Worm (Caenorhabditis elegans) whole organism, late embryonic: Measurements from ENCODE around the gene fbxa-37.

Source experiments
- C38D4.7 ChIP-seq: fragments of 200-800 bp; sonication (Bioruptor generic); optimal IDR thresholded peaks from 2 replicates; lab custom pipeline; 2018; ENCODE audit warnings: mild to moderate bottlenecking, missing genetic modification characterization, moderate library complexity, missing compliant biosample characterization
- ceh-18 ChIP-seq: sonication (generic microtip); optimal IDR thresholded peaks from 2 replicates; lab custom pipeline; 2016; ENCODE audit warnings: missing genetic modification characterization, missing compliant biosample characterization
- nhr-232 ChIP-seq: sonication (generic microtip); optimal IDR thresholded peaks from 2 replicates; lab custom pipeline; 2016; ENCODE audit warnings: missing genetic modification characterization, missing compliant biosample characterization
- pha-4 ChIP-seq: fragments of 150-350 bp; optimal IDR thresholded peaks from 2 replicates; lab custom pipeline; 2018; ENCODE audit warnings: missing biosample characterization, missing genetic modification reagents, missing genetic modification characterization
- pqm-1 ChIP-seq: sonication (generic microtip); optimal IDR thresholded peaks from 2 replicates; lab custom pipeline; 2016; ENCODE audit warnings: missing genetic modification characterization, missing compliant biosample characterization
- ref-2 ChIP-seq: sonication (generic microtip); optimal IDR thresholded peaks from 2 replicates; lab custom pipeline; 2016; ENCODE audit warnings: missing genetic modification characterization, missing compliant biosample characterization
- unc-3 ChIP-seq, 2 experiments: fragments of 200-800 bp in 1 of 2; sonication (Bioruptor generic) in 1 of 2; sonication (generic microtip) in 1 of 2; conservative IDR thresholded peaks in 1 of 2; optimal IDR thresholded peaks in 1 of 2; 2 replicates each; pipeline versions ENCODE4 v1.3.6 to Lab custom; 2016 to 2022; ENCODE audit warnings: missing compliant biosample characterization in 2 of 2, missing genetic modification characterization in 2 of 2, missing genetic modification reagents in 1 of 2
- unc-86 ChIP-seq: sonication (generic microtip); optimal IDR thresholded peaks from 2 replicates; lab custom pipeline; 2016; ENCODE audit warnings: missing genetic modification characterization, missing compliant biosample characterization

ce11 chrIII:1314283-1314682, 29.5 kb downstream of the fbxa-37 start:
- TF ChIP-seq C38D4.7 (no peak), ref-2 (tag; lab: Kevin White, UChicago) (no peak), pha-4 (tag; lab: Kevin White, UChicago) (no peak), ceh-18 (no peak), unc-3 (GFP tag; conservative IDR thresholded peaks at IDR 0.05; lab: Robert Waterston, UW) (no peak), unc-3 (tag; optimal IDR thresholded peaks at IDR 0.05; lab: Kevin White, UChicago) (no peak), pqm-1 (tag; lab: Kevin White, UChicago) (no peak), nhr-232 (tag; lab: Kevin White, UChicago) (no peak), unc-86 (tag; lab: Kevin White, UChicago) (no peak)
